Worm (Caenorhabditis elegans): ENCODE data around the gene tat-6.

Gene tat-6

DNA sequence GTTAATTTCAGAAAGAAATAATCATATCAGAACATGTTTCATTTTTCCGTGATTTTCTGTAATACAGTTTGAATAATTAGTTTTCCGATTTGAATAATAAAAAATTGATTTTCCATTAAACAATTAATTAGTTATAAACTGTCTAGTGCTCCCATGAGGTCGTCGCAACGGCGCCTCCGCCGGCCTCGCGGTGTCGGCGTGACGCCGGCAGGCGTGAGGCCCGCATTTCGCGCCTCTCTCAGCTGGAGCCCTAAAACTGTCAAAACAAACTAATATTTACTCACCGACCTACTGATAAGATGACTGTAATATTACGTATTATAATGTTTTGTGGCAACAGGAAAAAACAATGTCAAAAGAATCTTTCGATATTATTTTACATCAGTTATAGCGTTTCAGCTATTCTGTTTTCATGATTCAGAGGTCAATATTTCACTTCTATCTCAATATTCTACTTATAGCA, 4.4 kb downstream of the tat-6 start, which contains the start of gene F02C9.2:
Gene F02C9.2 (plus strand): TSS at position 413 of the 463 bp plus-strand sequence.
- TF ChIP-seq hlh-30 (tag; optimal IDR thresholded peaks at IDR 0.05; ENCODE audit: insufficient read depth) (no peak), set-16 (GFP tag; IDR thresholded peaks at IDR 0.05) (peak; percentile 76)

DNA sequence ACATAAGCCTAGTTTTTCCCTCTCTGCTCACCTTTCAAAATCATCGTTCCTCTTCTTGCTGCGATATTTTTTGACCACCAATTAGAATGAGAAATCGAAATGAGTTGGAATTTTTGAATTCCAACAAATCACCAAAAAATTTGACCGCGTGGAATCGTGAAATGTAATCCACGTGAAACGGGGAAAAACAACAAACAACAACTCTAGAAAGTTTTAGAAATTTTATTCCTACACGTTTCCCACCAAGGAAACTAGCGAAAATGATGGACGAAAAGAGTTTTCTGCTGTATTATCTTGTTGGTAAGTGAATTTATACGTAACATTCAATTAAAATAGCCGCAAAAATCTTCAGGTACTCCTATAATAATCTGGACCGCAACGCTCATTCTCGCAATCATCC, 9.6 kb downstream of the tat-6 start, which contains the start of the genes irld-3 and F02C9.1:
Gene irld-3 (minus strand): TSS at position 101 of the 400 bp plus-strand sequence.
Gene F02C9.1 (plus strand): TSS at position 216 of the 400 bp plus-strand sequence.
- TF ChIP-seq unc-62 (GFP tag; optimal IDR thresholded peaks at IDR 0.05 in 1 of 2), result peak in 1 of 2 experiments; percentile 39
- TF ChIP-seq unc-62 (tag; optimal IDR thresholded peaks at IDR 0.05), result no peak
- TF ChIP-seq D1046.2 (GFP tag; IDR thresholded peaks at IDR 0.05), result no peak

DNA sequence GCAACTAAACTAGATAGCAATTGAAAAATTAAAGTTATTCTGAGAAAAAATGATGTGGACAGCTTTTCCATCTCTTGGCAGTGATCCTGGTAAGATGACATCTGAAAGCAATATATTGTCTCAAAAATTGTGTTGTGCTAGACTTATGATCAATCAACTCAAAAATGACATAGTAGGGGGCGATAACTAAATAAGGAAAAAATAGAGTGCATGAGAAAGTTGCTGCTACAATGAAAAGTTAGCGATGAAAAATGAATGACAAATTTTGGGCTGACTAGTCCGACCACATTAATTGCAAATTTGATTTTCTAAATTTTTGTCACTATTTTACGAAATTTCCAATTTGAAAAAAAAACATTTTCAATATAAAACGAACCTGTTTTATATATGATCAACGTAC, 12.3 kb downstream of the tat-6 start, which contains the start of gene srab-9:
Gene srab-9 (minus strand): TSS at position 101 of the 400 bp plus-strand sequence.
- TF ChIP-seq tra-1 (GFP tag; IDR thresholded peaks at IDR 0.05) (no peak), jun-1 (tag; optimal IDR thresholded peaks at IDR 0.05) (no peak), lim-7 (GFP tag; IDR thresholded peaks at IDR 0.05) (no peak), Y5F2A.4 (GFP tag; optimal IDR thresholded peaks at IDR 0.05) (no peak), attf-4 (tag; optimal IDR thresholded peaks at IDR 0.05) (no peak)

DNA sequence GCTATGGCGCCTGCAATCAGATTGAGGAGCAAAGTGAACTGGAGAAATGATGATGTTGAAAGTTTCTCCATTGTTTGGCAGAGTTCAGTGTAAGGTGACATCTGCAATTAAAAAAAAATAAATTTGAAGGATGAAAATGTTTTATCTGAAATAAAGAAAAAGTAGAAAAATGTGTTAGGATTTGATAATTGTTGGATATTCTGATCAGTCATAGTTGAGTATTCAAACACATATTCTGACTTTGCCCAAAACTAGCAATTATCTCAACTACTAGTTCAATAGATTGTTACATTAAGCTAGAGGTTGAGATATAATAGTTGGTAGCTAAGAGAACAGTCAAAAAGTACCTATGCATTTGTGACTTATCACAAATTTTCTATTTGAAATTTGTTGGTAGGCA, 15.6 kb downstream of the tat-6 start, which contains the start of gene srab-10:
Gene srab-10 (minus strand): TSS at position 101 of the 400 bp plus-strand sequence.
- TF ChIP-seq Y105C5A.15 (GFP tag; IDR thresholded peaks at IDR 0.05), result no peak

DNA sequence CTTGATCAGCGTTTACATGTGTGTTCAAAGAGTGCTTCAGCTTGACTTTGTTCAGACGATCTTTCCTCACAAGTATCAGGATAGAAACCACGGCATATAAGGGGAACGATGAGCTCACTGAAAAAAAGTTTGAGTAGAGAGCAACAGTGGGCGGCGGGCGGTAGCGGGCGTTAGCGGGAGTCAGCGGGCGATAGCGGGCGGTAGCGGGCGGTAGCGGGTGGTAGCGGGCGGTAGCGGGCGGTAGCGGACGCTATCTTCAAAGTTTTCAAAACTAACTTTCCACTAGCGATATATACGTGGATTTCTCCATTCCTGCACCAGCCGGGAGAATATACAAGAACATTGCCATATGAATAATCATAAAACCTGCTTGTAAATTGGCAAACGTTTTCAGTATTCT, 16.3 kb downstream of the tat-6 start:
- TF ChIP-seq set-16 (GFP tag; IDR thresholded peaks at IDR 0.05) (peak; percentile 86), ceh-20 (GFP tag; IDR thresholded peaks at IDR 0.05) (no peak)

DNA sequence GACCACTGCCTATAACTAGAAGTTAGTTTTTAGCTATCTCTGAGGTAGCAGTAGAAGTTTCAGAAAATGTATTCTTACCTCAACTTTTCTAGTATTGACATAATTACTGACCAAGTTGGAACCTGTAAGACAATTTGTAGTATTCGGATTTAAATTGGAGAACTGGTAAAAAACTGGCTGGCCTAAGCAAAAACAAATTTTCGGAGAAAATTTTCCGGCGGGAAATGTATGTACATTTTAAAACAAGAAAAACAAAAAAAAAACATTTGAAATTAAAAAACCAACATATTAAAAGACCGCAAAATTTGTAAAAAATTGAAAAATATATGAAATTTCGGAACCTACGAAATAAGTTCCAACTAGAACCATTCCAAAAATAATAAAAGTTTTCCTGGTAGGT, 18.0 kb downstream of the tat-6 start, which contains the start of gene srab-11:
Gene srab-11 (minus strand): TSS at position 101 of the 400 bp plus-strand sequence.
- TF ChIP-seq ces-1 (GFP tag; optimal IDR thresholded peaks at IDR 0.05) (no peak), aha-1 (tag) (peak; percentile 6)

DNA sequence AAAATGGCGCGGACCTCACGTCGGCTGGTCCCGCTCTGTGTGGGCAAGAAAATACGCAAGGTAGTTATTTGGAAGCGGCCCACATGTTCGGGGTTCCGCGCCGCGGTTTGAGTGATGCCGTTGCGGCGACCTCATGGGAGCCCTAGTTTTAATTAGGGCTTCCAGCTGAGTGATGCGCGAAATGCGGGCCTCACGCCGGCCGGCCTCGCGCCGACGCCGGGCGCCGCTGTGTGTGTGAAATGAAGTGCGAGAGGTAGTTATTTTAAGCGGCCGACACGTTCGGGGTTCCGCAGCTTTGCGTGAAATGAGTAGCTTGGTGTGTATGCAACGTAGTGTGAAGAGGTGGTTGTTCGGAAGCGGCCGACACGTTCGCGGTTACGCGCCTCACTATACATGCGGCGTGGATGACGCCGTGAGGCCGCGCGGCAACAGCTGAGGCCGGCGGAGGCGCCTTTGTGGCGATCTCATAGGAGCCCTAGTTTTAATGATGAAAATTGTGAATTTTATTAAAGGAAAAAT, 21.1 kb downstream of the tat-6 start:
- TF ChIP-seq set-16 (GFP tag; IDR thresholded peaks at IDR 0.05) (peak; percentile 91), nhr-41 (GFP tag; IDR thresholded peaks at IDR 0.05) (0 out of 2 replicates have a peak, but pooled peaks have one; percentile 6), aha-1 (tag) (peak; percentile 73), Y75B8A.6 (GFP tag; IDR thresholded peaks at IDR 0.05) (no peak), F10B5.3 (tag; optimal IDR thresholded peaks at IDR 0.05) (no peak), saeg-2 (GFP tag; IDR thresholded peaks at IDR 0.05) (0 out of 2 replicates have a peak, but pooled peaks have one; percentile 38)

DNA sequence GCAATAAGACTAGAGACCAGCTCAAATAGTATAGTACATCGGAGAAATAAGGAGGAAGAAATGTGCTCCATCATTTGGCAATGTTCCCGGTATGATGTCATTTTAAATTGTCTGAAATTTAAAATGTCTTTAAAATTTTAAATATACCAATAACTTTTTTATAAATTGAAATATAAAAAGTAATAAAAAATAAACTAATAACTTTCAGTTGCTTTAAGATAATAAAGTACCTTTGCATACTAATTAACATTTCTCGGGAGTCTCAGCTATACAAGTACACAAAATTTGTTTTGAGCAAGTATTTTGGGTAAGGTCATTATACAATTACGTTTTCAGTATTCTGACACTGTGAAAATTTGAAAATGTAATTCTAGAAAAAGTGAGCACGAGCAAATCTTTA, 23.0 kb downstream of the tat-6 start, which contains the start of gene srab-6:
Gene srab-6 (minus strand): TSS at position 101 of the 400 bp plus-strand sequence.
- TF ChIP-seq ceh-44 (GFP tag; IDR thresholded peaks at IDR 0.05), result no peak
- TF ChIP-seq lsy-2 (tag; optimal IDR thresholded peaks at IDR 0.05), result no peak
- TF ChIP-seq dmd-9 (GFP tag; IDR thresholded peaks at IDR 0.05), result no peak
- no peak for TF ChIP-seq lin-1 (GFP tag; IDR thresholded peaks at IDR 0.05)
- no peak for TF ChIP-seq dmd-6 (GFP tag; IDR thresholded peaks at IDR 0.05)
- no peak for TF ChIP-seq ztf-11 (tag; optimal IDR thresholded peaks at IDR 0.05)
- TF ChIP-seq lin-15B (tag; optimal IDR thresholded peaks at IDR 0.05), result no peak
- TF ChIP-seq zfp-3 (GFP tag; conservative IDR thresholded peaks at IDR 0.05), result no peak
- no peak for TF ChIP-seq F44E2.7 (GFP tag; IDR thresholded peaks at IDR 0.05)
- TF ChIP-seq Y48G9A.11 (GFP tag; IDR thresholded peaks at IDR 0.05), result no peak
- TF ChIP-seq Y5F2A.4 (GFP tag; optimal IDR thresholded peaks at IDR 0.05), result no peak
- TF ChIP-seq nhr-41 (GFP tag; IDR thresholded peaks at IDR 0.05), result no peak
- no peak for TF ChIP-seq T20F7.1 (GFP tag; optimal IDR thresholded peaks at IDR 0.05)
- TF ChIP-seq nhr-48 (tag; optimal IDR thresholded peaks at IDR 0.05), result no peak
- TF ChIP-seq Y105C5A.15 (GFP tag; IDR thresholded peaks at IDR 0.05), result no peak
- no peak for TF ChIP-seq ztf-7 (tag; optimal IDR thresholded peaks at IDR 0.05)

Measured in whole organism, L4 larva.